Worm (Caenorhabditis elegans): ENCODE measurements around the gene trm-2A.

DNA sequence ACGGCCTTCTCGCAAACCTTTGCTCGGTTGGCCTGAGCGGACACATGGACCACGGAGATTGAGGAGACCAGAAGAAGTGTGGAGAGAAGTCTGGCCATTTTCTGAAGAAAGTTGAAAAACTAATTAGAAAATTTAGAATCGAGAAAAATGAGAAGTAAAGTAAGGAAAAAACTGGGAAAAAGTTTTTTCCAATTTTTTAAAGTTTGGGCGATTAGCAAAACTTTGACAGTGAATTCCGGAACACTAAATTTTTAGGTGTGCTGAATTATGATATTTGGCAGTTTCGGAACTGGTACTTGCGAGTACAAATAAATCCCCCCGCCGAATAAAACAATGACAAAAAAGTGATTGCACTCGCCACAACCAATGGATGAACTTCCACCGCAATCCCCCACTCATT is 38.0 kb upstream of the trm-2A start, which contains the start of gene T02B11.3:
- TF ChIP-seq lin-1 (GFP tag; IDR thresholded peaks at IDR 0.05) (no peak), ceh-82 (tag; optimal IDR thresholded peaks at IDR 0.05) (no peak), unc-62 (GFP tag; optimal IDR thresholded peaks at IDR 0.05 in 1 of 2) (no peak), unc-62 (tag; optimal IDR thresholded peaks at IDR 0.05) (no peak), nhr-28 (tag; optimal IDR thresholded peaks at IDR 0.05) (no peak), zag-1 (tag; optimal IDR thresholded peaks at IDR 0.05) (no peak), ama-1 (optimal IDR thresholded peaks at IDR 0.05) (no peak), mes-2 (tag; optimal IDR thresholded peaks at IDR 0.05; ENCODE audit: poor library complexity, severe bottlenecking) (no peak), aly-2 (tag; optimal IDR thresholded peaks at IDR 0.05) (no peak)
